ENCODE assay signal across 2 fruit fly cellular contexts in genomic region chr3R:17945753-17946152, dm6.
TF ChIP-seq lines count a peak whose summit lies in the region.

No protein-coding gene starts in this region.

- TF ChIP-seq CTCF in whole organism, embryonic (GFP tag; optimal IDR thresholded peaks at IDR 0.05; lab: Kevin White, UChicago) = no peak

TF ChIP-seq in whole organism, embryonic, 481 proteins besides CTCF, POLR2A, EP300 and RAD21:
- TF ChIP-seq tx (GFP tag; optimal IDR thresholded peaks at IDR 0.05; lab: Kevin White, UChicago) (no peak), chm (GFP tag; IDR thresholded peaks at IDR 0.05; lab: Robert Waterston, UW) (peak; percentile 8; the same call in 1 of the 2 replicates), Sry-δ (GFP tag; optimal IDR thresholded peaks at IDR 0.05; lab: Kevin White, UChicago) (no peak), Hmr (GFP tag; optimal IDR thresholded peaks at IDR 0.05; lab: Kevin White, UChicago) (peak; percentile 36), mam (GFP tag; optimal IDR thresholded peaks at IDR 0.05; lab: Kevin White, UChicago) (no peak), Atf6 (GFP tag; IDR thresholded peaks at IDR 0.05; lab: Robert Waterston, UW) (no peak), lab (GFP tag; optimal IDR thresholded peaks at IDR 0.05; lab: Kevin White, UChicago) (peak; percentile 1), kni (GFP tag; optimal IDR thresholded peaks at IDR 0.05; lab: Kevin White, UChicago) (peak; percentile 38), bowl (GFP tag; IDR thresholded peaks at IDR 0.05; lab: Robert Waterston, UW) (no peak), HLHmδ (GFP tag; optimal IDR thresholded peaks at IDR 0.05; lab: Kevin White, UChicago) (peak; percentile 44), Vsx1 (GFP tag; optimal IDR thresholded peaks at IDR 0.05; lab: Kevin White, UChicago) (peak; percentile 13), CHES-1-like (GFP tag; optimal IDR thresholded peaks at IDR 0.05; lab: Kevin White, UChicago) (no peak), NFAT (GFP tag; IDR thresholded peaks at IDR 0.05; lab: Robert Waterston, UW) (peak; percentile 35; the same call in 1 of the 2 replicates), CG7745 (tag; optimal IDR thresholded peaks at IDR 0.05; lab: Kevin White, UChicago) (no peak), D19A (tag; optimal IDR thresholded peaks at IDR 0.05; lab: Kevin White, UChicago) (no peak), CG10959 (GFP tag; IDR thresholded peaks at IDR 0.05; lab: Robert Waterston, UW) (no peak), vfl (GFP tag; optimal IDR thresholded peaks at IDR 0.05; lab: Kevin White, UChicago) (no peak), CG6254 (GFP tag; optimal IDR thresholded peaks at IDR 0.05; lab: Kevin White, UChicago) (no peak), schlank (tag; optimal IDR thresholded peaks at IDR 0.05; lab: Kevin White, UChicago) (peak; percentile 16), dan (GFP tag; IDR thresholded peaks at IDR 0.05; lab: Robert Waterston, UW) (no peak), ato (GFP tag; IDR thresholded peaks at IDR 0.05; lab: Robert Waterston, UW; ENCODE audit: partially characterized antibody) (no peak), CG10543 (GFP tag; optimal IDR thresholded peaks at IDR 0.05; lab: Kevin White, UChicago) (peak; percentile 28), exex (tag; optimal IDR thresholded peaks at IDR 0.05; lab: Kevin White, UChicago) (no peak), CoRest (tag; optimal IDR thresholded peaks at IDR 0.05; lab: Kevin White, UChicago) (no peak), CG12155 (GFP tag; optimal IDR thresholded peaks at IDR 0.05; lab: Kevin White, UChicago) (no peak), CG8290 (GFP tag; optimal IDR thresholded peaks at IDR 0.05; lab: Kevin White, UChicago) (no peak), CG8290 (tag; optimal IDR thresholded peaks at IDR 0.05; lab: Kevin White, UChicago) (peak in 1 of 2 experiments; percentile 52), CG9797 (GFP tag; optimal IDR thresholded peaks at IDR 0.05; lab: Kevin White, UChicago) (no peak), hb (GFP tag; IDR thresholded peaks at IDR 0.05; lab: Robert Waterston, UW; ENCODE audit: partially characterized antibody) (no peak), lola (GFP tag; optimal IDR thresholded peaks at IDR 0.05; lab: Kevin White, UChicago) (no peak), Awh (GFP tag; IDR thresholded peaks at IDR 0.05; lab: Robert Waterston, UW) (peak; percentile 53; the same call in 1 of the 2 replicates)

TF ChIP-seq in whole organism, prepupa, 60 proteins besides CTCF, POLR2A, EP300 and RAD21:
- TF ChIP-seq CG8319 (GFP tag; optimal IDR thresholded peaks at IDR 0.05; lab: Kevin White, UChicago) = no peak
- peak; percentile 72 for TF ChIP-seq fkh (GFP tag; optimal IDR thresholded peaks at IDR 0.05; lab: Kevin White, UChicago)
